Fruit fly (Drosophila melanogaster): ENCODE results near the gene CG43725.

DNA sequence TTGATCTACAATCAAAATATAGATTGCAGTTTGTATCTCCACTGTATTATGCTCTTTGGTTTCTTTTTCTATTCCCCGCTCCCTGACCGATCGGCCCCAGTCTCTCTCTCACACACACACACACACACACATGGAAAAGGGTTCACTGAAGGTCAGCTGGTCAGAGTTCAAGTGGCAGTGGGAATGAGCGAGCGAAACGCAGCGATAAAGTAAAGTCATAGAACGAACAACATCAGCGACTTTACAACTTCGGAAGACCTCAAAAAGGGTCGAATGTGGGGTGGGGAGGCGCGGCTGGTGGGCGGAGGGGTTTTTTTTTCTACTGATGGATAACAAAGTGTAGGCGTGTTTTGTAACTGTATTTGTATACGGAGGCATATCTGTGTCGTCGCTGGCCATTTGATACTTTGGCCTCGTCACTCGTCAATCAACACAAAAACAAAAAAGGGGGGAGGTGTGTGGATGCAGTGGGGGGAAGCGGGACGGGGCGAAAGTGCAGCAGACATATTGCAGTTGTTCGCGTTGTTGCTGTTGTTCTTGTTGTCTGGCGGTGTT is 17.1 kb upstream of the CG43725 start:
- TF ChIP-seq bab1 (GFP tag; optimal IDR thresholded peaks at IDR 0.05) (no peak), pad (GFP tag; optimal IDR thresholded peaks at IDR 0.05) (no peak), kay (GFP tag; ENCODE audit: borderline replicate concordance) (no peak), CG1620 (GFP tag; optimal IDR thresholded peaks at IDR 0.05) (no peak), CG7045 (GFP tag; optimal IDR thresholded peaks at IDR 0.05) (no peak)
